Fruit fly (Drosophila melanogaster): ENCODE results near the gene Sdic4.
"Not testable (repeated sequence)": the region's sequence is repeated elsewhere in the genome, so short reads cannot be mapped to it uniquely, and the experiment has no call there.

- not testable (repeated sequence) for TF ChIP-seq CG8478, CTCF (optimal IDR thresholded peaks at IDR 0.05)
These were observed 30.7 kb downstream of the Sdic4 start, which contains the start of gene Sdic3 for dm6 chrX:20194127-20194526.

Measured in S2 (cell line).